Fruit fly (Drosophila melanogaster) whole organism, embryonic: ENCODE results near the gene CG7272.

Experiments used
- CG10543 ChIP-seq: fragments of 200-800 bp; sonication (Bioruptor generic); optimal IDR thresholded peaks from 3 replicates; lab custom pipeline; 2017; ENCODE audit warnings: missing biosample characterization, mild to moderate bottlenecking, missing genetic modification characterization, moderate library complexity
- CG11085 ChIP-seq: fragments of 200-800 bp; sonication (Bioruptor generic); IDR thresholded peaks from 2 replicates; pipeline ENCODE4 v1.3.6; 2022; ENCODE audit warnings: missing biosample characterization, missing genetic modification characterization
- CG11695 ChIP-seq: fragments of 200-800 bp; sonication (Bioruptor generic); IDR thresholded peaks from 3 replicates; pipeline ENCODE4 v1.3.6; 2022; ENCODE audit warnings: missing biosample characterization, missing genetic modification characterization
- CG12769 ChIP-seq: fragments of 200-800 bp; sonication (Bioruptor generic); optimal IDR thresholded peaks from 2 replicates; lab custom pipeline; 2019; ENCODE audit warnings: missing biosample characterization, mild to moderate bottlenecking, missing genetic modification characterization, moderate library complexity
- CG13296 ChIP-seq: fragments of 200-800 bp; sonication (Bioruptor generic); optimal IDR thresholded peaks from 3 replicates; lab custom pipeline; 2018; ENCODE audit warnings: missing biosample characterization, mild to moderate bottlenecking, missing genetic modification characterization
- CG14965 ChIP-seq: fragments of 200-800 bp; sonication (Bioruptor generic); optimal IDR thresholded peaks from 2 replicates; lab custom pipeline; 2016; ENCODE audit warnings: missing biosample characterization, missing genetic modification characterization, borderline replicate concordance
- CG16779 ChIP-seq: fragments of 200-800 bp; sonication (Bioruptor generic); IDR thresholded peaks from 2 replicates; pipeline ENCODE4 v1.3.6; 2022; ENCODE audit warnings: missing biosample characterization, missing genetic modification characterization
- CG16815 ChIP-seq: fragments of 200-800 bp; sonication (Bioruptor generic); optimal IDR thresholded peaks from 3 replicates; lab custom pipeline; 2017; ENCODE audit warnings: missing biosample characterization, mild to moderate bottlenecking, missing genetic modification characterization
- CG2116 ChIP-seq: fragments of 200-800 bp; sonication (Bioruptor generic); optimal IDR thresholded peaks from 3 replicates; lab custom pipeline; 2018; ENCODE audit warnings: missing biosample characterization, mild to moderate bottlenecking, missing genetic modification characterization
- CG33557 ChIP-seq: fragments of 200-800 bp; sonication (Bioruptor generic); optimal IDR thresholded peaks from 2 replicates; lab custom pipeline; 2019; ENCODE audit warnings: missing biosample characterization, mild to moderate bottlenecking, missing genetic modification characterization, moderate library complexity
- CG42726 ChIP-seq: fragments of 200-800 bp; sonication (Bioruptor generic); IDR thresholded peaks from 2 replicates; pipeline ENCODE4 v1.3.6; 2022; ENCODE audit warnings: missing biosample characterization, missing genetic modification characterization; ENCODE audit not compliant: partially characterized antibody
- CG4360 ChIP-seq: fragments of 200-800 bp; sonication (Bioruptor generic); IDR thresholded peaks from 2 replicates; pipeline ENCODE4 v1.3.6; 2022; ENCODE audit warnings: missing biosample characterization, missing genetic modification characterization
- CG43689 ChIP-seq: fragments of 200-800 bp; sonication (Bioruptor generic); IDR thresholded peaks from 2 replicates; pipeline ENCODE4 v1.3.6; 2022; ENCODE audit warnings: missing biosample characterization, missing genetic modification characterization
- CG4707 ChIP-seq: fragments of 200-800 bp; sonication (Bioruptor generic); optimal IDR thresholded peaks from 2 replicates; lab custom pipeline; 2018; ENCODE audit warnings: missing biosample characterization, mild to moderate bottlenecking, missing genetic modification characterization, moderate library complexity
- CG6813 ChIP-seq: fragments of 200-800 bp; sonication (Bioruptor generic); optimal IDR thresholded peaks from 2 replicates; lab custom pipeline; 2017; ENCODE audit warnings: missing biosample characterization, missing genetic modification characterization, mild to moderate bottlenecking, moderate library complexity, missing genetic modification reagents
- CG7786 ChIP-seq: fragments of 200-800 bp; sonication (Bioruptor generic); optimal IDR thresholded peaks from 2 replicates; lab custom pipeline; 2016; ENCODE audit warnings: missing biosample characterization, missing genetic modification characterization
- CG7928 ChIP-seq: fragments of 200-800 bp; sonication (Bioruptor generic); optimal IDR thresholded peaks from 2 replicates; lab custom pipeline; 2017; ENCODE audit warnings: missing biosample characterization, mild to moderate bottlenecking, missing genetic modification characterization
- CG8478 ChIP-seq: fragments of >200 bp; optimal IDR thresholded peaks from 2 replicates; lab custom pipeline; 2018
- CG9215 ChIP-seq: fragments of 200-800 bp; sonication (Bioruptor generic); IDR thresholded peaks from 2 replicates; pipeline ENCODE4 v1.3.6; 2022; ENCODE audit warnings: missing biosample characterization, missing genetic modification characterization
- CoRest ChIP-seq: fragments of 200-800 bp; sonication (Bioruptor generic); optimal IDR thresholded peaks from 3 replicates; lab custom pipeline; 2018; ENCODE audit warnings: missing biosample characterization, mild to moderate bottlenecking, missing genetic modification characterization, moderate library complexity
- D19A ChIP-seq: fragments of 200-800 bp; optimal IDR thresholded peaks from 3 replicates; lab custom pipeline; 2019; ENCODE audit warnings: missing biosample characterization, mild to moderate bottlenecking, missing genetic modification characterization, moderate library complexity
- Dek ChIP-seq: fragments of 200-800 bp; sonication (Bioruptor generic); optimal IDR thresholded peaks from 3 replicates; lab custom pipeline; 2019; ENCODE audit warnings: missing biosample characterization, mild to moderate bottlenecking, missing genetic modification characterization, moderate library complexity
- Dip2 ChIP-seq: fragments of 200-800 bp; sonication (Bioruptor generic); IDR thresholded peaks from 2 replicates; pipeline ENCODE4 v1.3.6; 2022; ENCODE audit warnings: missing biosample characterization, missing genetic modification characterization
- Dref ChIP-seq: fragments of 200-800 bp; sonication (Bioruptor generic); IDR thresholded peaks from 2 replicates; pipeline ENCODE4 v1.3.6; 2022; ENCODE audit warnings: missing biosample characterization, missing genetic modification characterization
- ERR ChIP-seq: fragments of 200-800 bp; sonication (Bioruptor generic); optimal IDR thresholded peaks from 2 replicates; lab custom pipeline; 2016; ENCODE audit warnings: missing biosample characterization, missing genetic modification characterization
- Ets97D ChIP-seq: fragments of 200-800 bp; sonication (Bioruptor generic); optimal IDR thresholded peaks from 3 replicates; lab custom pipeline; 2016; ENCODE audit warnings: missing biosample characterization, missing genetic modification characterization
- H2.0 ChIP-seq: fragments of 200-800 bp; sonication (Bioruptor generic); IDR thresholded peaks from 2 replicates; pipeline ENCODE4 v1.3.6; 2022; ENCODE audit warnings: missing biosample characterization, missing genetic modification characterization
- Hand ChIP-seq: fragments of 200-800 bp; sonication (Bioruptor generic); optimal IDR thresholded peaks from 2 replicates; lab custom pipeline; 2017; ENCODE audit warnings: mild to moderate bottlenecking, missing biosample characterization, missing genetic modification reagents, missing genetic modification characterization
- Hmr ChIP-seq: fragments of 200-800 bp; sonication (Bioruptor generic); optimal IDR thresholded peaks from 3 replicates; lab custom pipeline; 2017; ENCODE audit warnings: mild to moderate bottlenecking, missing biosample characterization, missing genetic modification reagents, missing genetic modification characterization
- Hr39 ChIP-seq: fragments of >200 bp; optimal IDR thresholded peaks from 2 replicates; lab custom pipeline; 2017
- Jarid2 ChIP-seq: fragments of 200-800 bp; sonication (Bioruptor generic); optimal IDR thresholded peaks from 3 replicates; lab custom pipeline; 2017; ENCODE audit warnings: mild to moderate bottlenecking, missing biosample characterization, missing genetic modification reagents, missing genetic modification characterization
- Meics ChIP-seq: fragments of 200-800 bp; sonication (Bioruptor generic); optimal IDR thresholded peaks from 2 replicates; lab custom pipeline; 2017; ENCODE audit warnings: missing biosample characterization, mild to moderate bottlenecking, missing genetic modification characterization
- PHDP ChIP-seq: fragments of 200-800 bp; sonication (Bioruptor generic); optimal IDR thresholded peaks from 3 replicates; lab custom pipeline; 2018; ENCODE audit warnings: missing biosample characterization, mild to moderate bottlenecking, missing genetic modification characterization, moderate library complexity
- Sin3A ChIP-seq: fragments of >200 bp; optimal IDR thresholded peaks from 2 replicates; lab custom pipeline; 2018
- Ssrp ChIP-seq: fragments of 200-800 bp; sonication (Bioruptor generic); optimal IDR thresholded peaks from 2 replicates; lab custom pipeline; 2018; ENCODE audit warnings: missing biosample characterization, mild to moderate bottlenecking, missing genetic modification characterization, moderate library complexity
- Trl ChIP-seq, 3 experiments: fragments of >200 bp in 2 of 3; fragments of 200-800 bp in 1 of 3; sonication (Bioruptor generic) in 1 of 3; optimal IDR thresholded peaks; 2 replicates in 1 of 3; 3 replicates in 2 of 3; lab custom pipeline; 2016 to 2017; ENCODE audit warnings: missing biosample characterization in 1 of 3, missing genetic modification characterization in 1 of 3
- btn ChIP-seq: fragments of 200-800 bp; sonication (Bioruptor generic); optimal IDR thresholded peaks from 2 replicates; lab custom pipeline; 2016; ENCODE audit warnings: missing biosample characterization, missing genetic modification characterization
- chif ChIP-seq, 2 experiments: fragments of 200-800 bp; sonication (Bioruptor generic); optimal IDR thresholded peaks; 3 replicates each; lab custom pipeline; 2016; ENCODE audit warnings: missing biosample characterization in 2 of 2, missing genetic modification characterization in 2 of 2
- chinmo ChIP-seq: fragments of 200-800 bp; sonication (Bioruptor generic); IDR thresholded peaks from 4 replicates; pipeline ENCODE4 v1.3.6; 2022; ENCODE audit warnings: missing biosample characterization, missing genetic modification characterization; ENCODE audit not compliant: partially characterized antibody
- chn ChIP-seq: fragments of 200-800 bp; sonication (Bioruptor generic); optimal IDR thresholded peaks from 2 replicates; lab custom pipeline; 2016; ENCODE audit warnings: missing biosample characterization, missing genetic modification characterization
- dmrt99B ChIP-seq: fragments of 200-800 bp; sonication (Bioruptor generic); optimal IDR thresholded peaks from 2 replicates; lab custom pipeline; 2018; ENCODE audit warnings: missing biosample characterization, mild to moderate bottlenecking, missing genetic modification characterization, moderate library complexity
- dysf ChIP-seq: fragments of 200-800 bp; sonication (Bioruptor generic); IDR thresholded peaks from 3 replicates; pipeline ENCODE4 v1.3.6; 2022; ENCODE audit warnings: missing biosample characterization, missing genetic modification characterization
- gcm ChIP-seq: fragments of 200-800 bp; sonication (Bioruptor generic); optimal IDR thresholded peaks from 2 replicates; lab custom pipeline; 2019; ENCODE audit warnings: missing biosample characterization, mild to moderate bottlenecking, missing genetic modification characterization, moderate library complexity
- gsb-n ChIP-seq: fragments of 200-800 bp; sonication (Bioruptor generic); optimal IDR thresholded peaks from 3 replicates; lab custom pipeline; 2018; ENCODE audit warnings: missing biosample characterization, mild to moderate bottlenecking, missing genetic modification characterization
- kni ChIP-seq: fragments of 200-800 bp; sonication (Bioruptor generic); optimal IDR thresholded peaks from 3 replicates; lab custom pipeline; 2017; ENCODE audit warnings: mild to moderate bottlenecking, missing biosample characterization, missing genetic modification reagents, missing genetic modification characterization
- mld ChIP-seq: fragments of 200-800 bp; sonication (Bioruptor generic); IDR thresholded peaks from 3 replicates; pipeline ENCODE4 v1.3.6; 2022; ENCODE audit warnings: missing biosample characterization, missing genetic modification characterization; ENCODE audit not compliant: partially characterized antibody
- onecut ChIP-seq: fragments of 200-800 bp; sonication (Bioruptor generic); IDR thresholded peaks from 2 replicates; pipeline ENCODE4 v1.3.6; 2022; ENCODE audit warnings: missing biosample characterization, missing genetic modification characterization
- pum ChIP-seq: fragments of 200-800 bp; sonication (Bioruptor generic); optimal IDR thresholded peaks from 2 replicates; lab custom pipeline; 2016; ENCODE audit warnings: missing biosample characterization, missing genetic modification characterization
- ro ChIP-seq: fragments of 200-800 bp; sonication (Bioruptor generic); IDR thresholded peaks from 2 replicates; pipeline ENCODE4 v1.3.6; 2022; ENCODE audit warnings: missing biosample characterization, missing genetic modification characterization
- sens ChIP-seq: fragments of 200-800 bp; sonication (Bioruptor generic); peaks from one replicate; lab custom pipeline; 2016; ENCODE audit warnings: missing biosample characterization, missing genetic modification characterization
- slou ChIP-seq: fragments of 200-800 bp; sonication (Bioruptor generic); optimal IDR thresholded peaks from 3 replicates; lab custom pipeline; 2016; ENCODE audit warnings: missing biosample characterization, missing genetic modification characterization
- trh ChIP-seq: fragments of 200-800 bp; sonication (Bioruptor generic); optimal IDR thresholded peaks from 2 replicates; lab custom pipeline; 2016; ENCODE audit warnings: missing biosample characterization, missing genetic modification characterization

Gene CG7272

DNA sequence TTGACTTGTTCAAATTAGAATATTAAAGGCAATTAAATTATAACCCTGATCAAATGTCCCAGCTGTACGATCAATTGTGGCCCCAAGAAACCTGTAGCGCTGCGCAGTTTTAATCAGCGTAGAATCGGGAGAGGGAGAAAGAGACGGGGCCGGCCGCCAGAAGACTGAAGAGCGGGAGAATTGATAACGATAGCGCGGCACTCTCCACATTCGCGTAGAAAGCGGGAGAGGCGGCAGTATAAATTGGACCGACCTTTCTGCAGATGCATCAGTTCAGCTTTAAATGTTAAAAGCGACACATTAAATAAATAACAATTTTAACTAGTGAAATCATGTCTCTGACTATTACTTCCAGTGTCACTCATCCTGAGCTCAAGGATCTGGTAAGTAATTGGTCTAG lies 10.0 kb downstream of the CG7272 start, which contains the start of gene MsrA:
Gene MsrA, plus strand, starts transcription at position 266 of the 400 bp plus-strand sequence.
- no peak for TF ChIP-seq CG7786
- TF ChIP-seq CG11085 (GFP tag; lab: Robert Waterston, UW), result no peak
- no peak for TF ChIP-seq CG14965 (GFP tag; lab: Kevin White, UChicago)
- TF ChIP-seq onecut (GFP tag; lab: Robert Waterston, UW), result no peak
- TF ChIP-seq Dek (tag; lab: Kevin White, UChicago), result no peak
- TF ChIP-seq pum (GFP tag; lab: Kevin White, UChicago), result no peak
- no peak for TF ChIP-seq gsb-n (tag; lab: Kevin White, UChicago)
- TF ChIP-seq mld (GFP tag; lab: Robert Waterston, UW), result no peak
- TF ChIP-seq Dref (GFP tag; lab: Robert Waterston, UW), result no peak
- TF ChIP-seq CG6813 (GFP tag; lab: Kevin White, UChicago), result no peak
- TF ChIP-seq Meics, result no peak
- no peak for TF ChIP-seq D19A (tag; lab: Kevin White, UChicago)
- TF ChIP-seq dysf, result no peak
- TF ChIP-seq CG43689 (GFP tag; lab: Robert Waterston, UW), result no peak
- no peak for TF ChIP-seq CG16779 (GFP tag; lab: Robert Waterston, UW)
- no peak for TF ChIP-seq Ets97D (GFP tag; lab: Kevin White, UChicago)
- TF ChIP-seq CG16815 (GFP tag; lab: Kevin White, UChicago), result no peak
- TF ChIP-seq CG13296 (GFP tag; lab: Kevin White, UChicago), result no peak
- TF ChIP-seq slou (GFP tag; lab: Kevin White, UChicago), result no peak
- TF ChIP-seq Trl (optimal IDR thresholded peaks at IDR 0.05; lab: Kevin White, UChicago), result peak; percentile 72 to 74
- no peak for TF ChIP-seq Trl (GFP tag; optimal IDR thresholded peaks at IDR 0.05; lab: Kevin White, UChicago)
- no peak for TF ChIP-seq CG11695 (GFP tag; lab: Robert Waterston, UW)
- TF ChIP-seq ro, result no peak
- no peak for TF ChIP-seq H2.0 (GFP tag; lab: Robert Waterston, UW)
- no peak for TF ChIP-seq dmrt99B (tag; lab: Kevin White, UChicago)
- no peak for TF ChIP-seq Hr39 (lab: Kevin White, UChicago)
- no peak for TF ChIP-seq CoRest (tag; lab: Kevin White, UChicago)
- TF ChIP-seq btn (GFP tag; lab: Kevin White, UChicago), result no peak
- TF ChIP-seq CG4707 (GFP tag; lab: Kevin White, UChicago), result no peak
- no peak for TF ChIP-seq kni (GFP tag; lab: Kevin White, UChicago)
- TF ChIP-seq chinmo (GFP tag; lab: Robert Waterston, UW), result 0 out of 4 replicates have a peak, but pooled peaks have one; percentile 15
- TF ChIP-seq CG4360, result no peak
- no peak for TF ChIP-seq chn (GFP tag; lab: Kevin White, UChicago)
- TF ChIP-seq CG8478 (lab: Kevin White, UChicago), result no peak
- no peak for TF ChIP-seq CG10543 (GFP tag; lab: Kevin White, UChicago)
- no peak for TF ChIP-seq trh (GFP tag; lab: Kevin White, UChicago)
- TF ChIP-seq sens, result peak; percentile 63
- TF ChIP-seq Ssrp (tag; lab: Kevin White, UChicago), result no peak
- TF ChIP-seq CG42726 (GFP tag; lab: Robert Waterston, UW), result no peak
- TF ChIP-seq CG33557 (GFP tag; lab: Kevin White, UChicago), result no peak
- TF ChIP-seq Sin3A, result no peak
- TF ChIP-seq CG12769 (tag; lab: Kevin White, UChicago), result peak; percentile 35
- TF ChIP-seq Hmr (GFP tag; lab: Kevin White, UChicago), result no peak
- no peak for TF ChIP-seq PHDP
- no peak for TF ChIP-seq Hand (GFP tag; lab: Kevin White, UChicago)
- no peak for TF ChIP-seq chif (GFP tag; optimal IDR thresholded peaks at IDR 0.05; lab: Kevin White, UChicago)
- no peak for TF ChIP-seq Dip2 (GFP tag; lab: Robert Waterston, UW)
- TF ChIP-seq CG7928 (GFP tag; lab: Kevin White, UChicago), result no peak
- peak; percentile 59 for TF ChIP-seq Jarid2 (GFP tag; lab: Kevin White, UChicago)
- TF ChIP-seq CG2116 (GFP tag; lab: Kevin White, UChicago), result no peak
- TF ChIP-seq gcm (GFP tag; lab: Kevin White, UChicago), result no peak
- no peak for TF ChIP-seq CG9215 (GFP tag; lab: Robert Waterston, UW)
- no peak for TF ChIP-seq ERR
